Worm (Caenorhabditis elegans) whole organism, late embryonic: ENCODE measurements around the gene gcy-11.

Source experiments
- C38D4.7 ChIP-seq: fragments of 200-800 bp; sonication (Bioruptor generic); optimal IDR thresholded peaks from 2 replicates; lab custom pipeline; 2018; ENCODE audit warnings: mild to moderate bottlenecking, missing genetic modification characterization, moderate library complexity, missing compliant biosample characterization
- F13H6.1 ChIP-seq: sonication (generic microtip); optimal IDR thresholded peaks from 2 replicates; lab custom pipeline; 2016; ENCODE audit warnings: missing genetic modification characterization, missing compliant biosample characterization
- ama-1 ChIP-seq: fragments of 150-350 bp; optimal IDR thresholded peaks from 2 replicates; lab custom pipeline; 2014
- ceh-19 ChIP-seq: fragments of 200-800 bp; sonication (Bioruptor generic); optimal IDR thresholded peaks from 2 replicates; lab custom pipeline; 2018; ENCODE audit warnings: mild to moderate bottlenecking, missing genetic modification characterization, missing compliant biosample characterization
- ceh-2 ChIP-seq: sonication (generic microtip); optimal IDR thresholded peaks from 2 replicates; lab custom pipeline; 2016; ENCODE audit warnings: missing genotype, missing genetic modification characterization, missing compliant biosample characterization
- ceh-22 ChIP-seq: sonication (generic microtip); optimal IDR thresholded peaks from 2 replicates; lab custom pipeline; 2017; ENCODE audit warnings: missing biosample characterization, missing genetic modification characterization
- ceh-30 ChIP-seq: fragments of 150-350 bp; optimal IDR thresholded peaks from 2 replicates; lab custom pipeline; 2014; ENCODE audit warnings: missing biosample characterization, missing genetic modification characterization
- ceh-34 ChIP-seq: sonication (generic microtip); optimal IDR thresholded peaks from 2 replicates; lab custom pipeline; 2016; ENCODE audit warnings: mild to moderate bottlenecking, missing genetic modification characterization, missing compliant biosample characterization
- ceh-45 ChIP-seq: fragments of 200-800 bp; sonication (Bioruptor generic); IDR thresholded peaks from 2 replicates; pipeline ENCODE4 v1.3.6; 2022; ENCODE audit warnings: missing genetic modification reagents, missing genetic modification characterization, missing compliant biosample characterization
- che-1 ChIP-seq: sonication (generic microtip); optimal IDR thresholded peaks from 2 replicates; lab custom pipeline; 2016; ENCODE audit warnings: mild to moderate bottlenecking, missing genetic modification characterization, missing compliant biosample characterization
- dmd-4 ChIP-seq: sonication (generic microtip); optimal IDR thresholded peaks from 2 replicates; lab custom pipeline; 2016; ENCODE audit warnings: borderline replicate concordance, missing genetic modification characterization, missing compliant biosample characterization
- fax-1 ChIP-seq: sonication (generic microtip); optimal IDR thresholded peaks from 2 replicates; lab custom pipeline; 2016; ENCODE audit warnings: missing genotype, missing genetic modification characterization, missing compliant biosample characterization
- fkh-10 ChIP-seq: fragments of 150-350 bp; optimal IDR thresholded peaks from 2 replicates; lab custom pipeline; 2014; ENCODE audit warnings: missing biosample characterization, missing genetic modification reagents, missing genetic modification characterization
- gmeb-2 ChIP-seq: sonication (generic microtip); optimal IDR thresholded peaks from 2 replicates; lab custom pipeline; 2016; ENCODE audit warnings: missing genetic modification characterization, inconsistent platforms, missing compliant biosample characterization
- hlh-15 ChIP-seq: sonication (generic microtip); optimal IDR thresholded peaks from 2 replicates; lab custom pipeline; 2016; ENCODE audit warnings: missing genetic modification characterization, missing compliant biosample characterization
- hlh-8 ChIP-seq: sonication (generic microtip); optimal IDR thresholded peaks from 2 replicates; lab custom pipeline; 2016; ENCODE audit warnings: missing genotype, missing genetic modification characterization, missing compliant biosample characterization
- lin-11 ChIP-seq: fragments of 200-800 bp; sonication (Bioruptor generic); optimal IDR thresholded peaks from 2 replicates; lab custom pipeline; 2018; ENCODE audit warnings: mild to moderate bottlenecking, missing genetic modification characterization, missing compliant biosample characterization
- mec-3 ChIP-seq: sonication (generic microtip); optimal IDR thresholded peaks from 2 replicates; lab custom pipeline; 2016; ENCODE audit warnings: borderline replicate concordance, missing genetic modification characterization, missing compliant biosample characterization
- nfya-1 ChIP-seq: sonication (generic microtip); optimal IDR thresholded peaks from 2 replicates; lab custom pipeline; 2017; ENCODE audit warnings: missing genetic modification characterization, mild to moderate bottlenecking, missing compliant biosample characterization, antibody characterized with exemption, moderate library complexity
- nhr-232 ChIP-seq: sonication (generic microtip); optimal IDR thresholded peaks from 2 replicates; lab custom pipeline; 2016; ENCODE audit warnings: missing genetic modification characterization, missing compliant biosample characterization
- npax-4 ChIP-seq: sonication (generic microtip); optimal IDR thresholded peaks from 2 replicates; lab custom pipeline; 2016; ENCODE audit warnings: missing genetic modification characterization, missing compliant biosample characterization
- odd-2 ChIP-seq: sonication (generic microtip); optimal IDR thresholded peaks from 2 replicates; lab custom pipeline; 2017; ENCODE audit warnings: antibody characterized with exemption, mild to moderate bottlenecking, missing genetic modification characterization, missing compliant biosample characterization
- pag-3 ChIP-seq: sonication (generic microtip); optimal IDR thresholded peaks from 2 replicates; lab custom pipeline; 2016; ENCODE audit warnings: missing compliant biosample characterization, missing genetic modification characterization, borderline replicate concordance
- pha-2 ChIP-seq: sonication (generic microtip); optimal IDR thresholded peaks from 2 replicates; lab custom pipeline; 2017; ENCODE audit warnings: mild to moderate bottlenecking, missing genetic modification characterization, missing compliant biosample characterization
- pha-4 ChIP-seq: fragments of 150-350 bp; optimal IDR thresholded peaks from 2 replicates; lab custom pipeline; 2018; ENCODE audit warnings: missing biosample characterization, missing genetic modification reagents, missing genetic modification characterization
- pqm-1 ChIP-seq: sonication (generic microtip); optimal IDR thresholded peaks from 2 replicates; lab custom pipeline; 2016; ENCODE audit warnings: missing genetic modification characterization, missing compliant biosample characterization
- ref-2 ChIP-seq: sonication (generic microtip); optimal IDR thresholded peaks from 2 replicates; lab custom pipeline; 2016; ENCODE audit warnings: missing genetic modification characterization, missing compliant biosample characterization
- rnt-1 ChIP-seq: sonication (generic microtip); optimal IDR thresholded peaks from 2 replicates; lab custom pipeline; 2016; ENCODE audit warnings: missing genetic modification characterization, missing compliant biosample characterization
- sdc-2 ChIP-seq: sonication (generic microtip); optimal IDR thresholded peaks from 2 replicates; lab custom pipeline; 2016; ENCODE audit warnings: missing genotype, missing genetic modification characterization, missing compliant biosample characterization
- tbx-2 ChIP-seq: sonication (generic microtip); optimal IDR thresholded peaks from 2 replicates; lab custom pipeline; 2016; ENCODE audit warnings: missing genetic modification characterization, missing compliant biosample characterization
- unc-3 ChIP-seq, 2 experiments: fragments of 200-800 bp in 1 of 2; sonication (Bioruptor generic) in 1 of 2; sonication (generic microtip) in 1 of 2; conservative IDR thresholded peaks in 1 of 2; optimal IDR thresholded peaks in 1 of 2; 2 replicates each; pipeline versions ENCODE4 v1.3.6 to Lab custom; 2016 to 2022; ENCODE audit warnings: missing compliant biosample characterization in 2 of 2, missing genetic modification characterization in 2 of 2, missing genetic modification reagents in 1 of 2
- unc-86 ChIP-seq: sonication (generic microtip); optimal IDR thresholded peaks from 2 replicates; lab custom pipeline; 2016; ENCODE audit warnings: missing genetic modification characterization, missing compliant biosample characterization
- zip-5 ChIP-seq: sonication (generic microtip); optimal IDR thresholded peaks from 2 replicates; lab custom pipeline; 2016; ENCODE audit warnings: missing genetic modification characterization, missing compliant biosample characterization

gcy-11 gene

ce11 chrX:17092416-17092815 lies 37.0 kb upstream of the gcy-11 start, which contains the start of gene sod-3:
Gene sod-3 (plus strand): TSS chrX:17092753.
- TF ChIP-seq ceh-22 (tag; lab: Kevin White, UChicago) (no peak), unc-3 (GFP tag; conservative IDR thresholded peaks at IDR 0.05; lab: Robert Waterston, UW) (no peak), unc-3 (tag; optimal IDR thresholded peaks at IDR 0.05; lab: Kevin White, UChicago) (no peak), che-1 (tag; lab: Kevin White, UChicago) (no peak), unc-86 (tag; lab: Kevin White, UChicago) (no peak), C38D4.7 (GFP tag; lab: Kevin White, UChicago) (no peak), rnt-1 (no peak), ceh-2 (no peak)
- TF ChIP-seq, all 69 proteins: peak for 0

- TF ChIP-seq fkh-10 (GFP tag; lab: Kevin White, UChicago): no peak
- no peak for TF ChIP-seq ceh-22 (tag; lab: Kevin White, UChicago)
- TF ChIP-seq ceh-19: no peak
- TF ChIP-seq hlh-8 (tag; lab: Kevin White, UChicago): no peak
- TF ChIP-seq npax-4: no peak
- no peak for TF ChIP-seq ama-1
- no peak for TF ChIP-seq che-1 (tag; lab: Kevin White, UChicago)
- TF ChIP-seq pha-4 (tag; lab: Kevin White, UChicago): no peak
- TF ChIP-seq lin-11 (tag; lab: Kevin White, UChicago): no peak
- no peak for TF ChIP-seq pha-2 (tag; lab: Kevin White, UChicago)
- no peak for TF ChIP-seq ref-2 (tag; lab: Kevin White, UChicago)
- no peak for TF ChIP-seq hlh-15 (tag; lab: Kevin White, UChicago)
- no peak for TF ChIP-seq nfya-1 (tag; lab: Kevin White, UChicago)
- TF ChIP-seq fax-1 (tag; lab: Kevin White, UChicago): no peak
- no peak for TF ChIP-seq ceh-45
- no peak for TF ChIP-seq mec-3
Observed at ce11 chrX:17080635-17081376, 25.4 kb upstream of the gcy-11 start, which contains the start of the genes irld-23 and C08A9.10. Gene irld-23 (minus strand): TSS chrX:17080685. Gene C08A9.10 (plus strand): TSS chrX:17081179.

- no peak for TF ChIP-seq zip-5 (tag; lab: Kevin White, UChicago)
- TF ChIP-seq ceh-2: no peak
- TF ChIP-seq ceh-34 (tag; lab: Kevin White, UChicago): no peak
- TF ChIP-seq pag-3 (tag; lab: Kevin White, UChicago): no peak
- TF ChIP-seq ref-2 (tag; lab: Kevin White, UChicago): no peak
- no peak for TF ChIP-seq nhr-232 (tag; lab: Kevin White, UChicago)
- no peak for TF ChIP-seq pqm-1 (tag; lab: Kevin White, UChicago)
- no peak for TF ChIP-seq dmd-4 (tag; lab: Kevin White, UChicago)
- no peak for TF ChIP-seq sdc-2 (tag; lab: Kevin White, UChicago)
- no peak for TF ChIP-seq odd-2 (tag; lab: Kevin White, UChicago)
- TF ChIP-seq ceh-30 (tag; lab: Kevin White, UChicago): no peak
- no peak for TF ChIP-seq fax-1 (tag; lab: Kevin White, UChicago)
Observed at ce11 chrX:17072088-17072487, 16.7 kb upstream of the gcy-11 start, which contains the start of gene C30G4.4. Gene C30G4.4 (minus strand): TSS chrX:17072188.

DNA sequence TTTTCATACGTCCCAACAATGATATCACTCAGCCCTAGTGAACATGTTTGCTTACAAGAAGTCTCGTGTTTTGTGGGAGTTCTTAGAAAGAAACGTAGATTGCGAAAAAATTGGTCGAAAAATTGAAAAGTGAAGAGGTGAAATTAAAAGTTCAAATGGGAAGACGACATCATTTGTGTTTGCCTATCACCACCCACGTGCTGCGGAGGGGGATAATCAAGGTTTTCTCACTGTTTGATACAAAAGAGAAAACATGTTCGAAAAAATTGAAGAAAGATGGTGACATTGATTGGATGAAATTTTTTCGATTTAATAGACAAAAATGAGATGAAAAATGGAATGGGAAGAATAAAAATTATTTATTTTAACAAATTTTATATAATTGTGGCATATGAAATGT lies 15.1 kb upstream of the gcy-11 start:
- no peak for TF ChIP-seq ama-1
- no peak for TF ChIP-seq nfya-1 (tag; lab: Kevin White, UChicago)
- TF ChIP-seq hlh-8 (tag; lab: Kevin White, UChicago): no peak
- TF ChIP-seq ceh-34 (tag; lab: Kevin White, UChicago): no peak
- no peak for TF ChIP-seq che-1 (tag; lab: Kevin White, UChicago)
- TF ChIP-seq F13H6.1 (tag; lab: Kevin White, UChicago): no peak
- no peak for TF ChIP-seq unc-86 (tag; lab: Kevin White, UChicago)
- no peak for TF ChIP-seq gmeb-2 (tag; lab: Kevin White, UChicago)
- no peak for TF ChIP-seq tbx-2 (tag; lab: Kevin White, UChicago)
